Fruit fly (Drosophila melanogaster) whole organism, embryonic: ENCODE results near the gene CG14427.
A peak's percentile ranks its signal among the peaks of the same experiment; 100 is the strongest.

ENCODE experiments used
- Adf1 ChIP-seq: fragments of 200-800 bp; sonication (Bioruptor generic); IDR thresholded peaks from 2 replicates; pipeline ENCODE4 v1.3.6; 2022; ENCODE audit warnings: missing biosample characterization, missing genetic modification characterization
- Antp ChIP-seq: fragments of 200-800 bp; sonication (Bioruptor generic); optimal IDR thresholded peaks from 3 replicates; lab custom pipeline; 2016; ENCODE audit warnings: missing biosample characterization, missing genetic modification characterization
- CG10979 ChIP-seq: fragments of 200-800 bp; sonication (Bioruptor generic); optimal IDR thresholded peaks from 2 replicates; lab custom pipeline; 2018; ENCODE audit warnings: missing biosample characterization, mild to moderate bottlenecking, missing genetic modification characterization, moderate library complexity
- CG11504 ChIP-seq: fragments of 200-800 bp; sonication (Bioruptor generic); optimal IDR thresholded peaks from 3 replicates; lab custom pipeline; 2019; ENCODE audit warnings: missing biosample characterization, mild to moderate bottlenecking, missing genetic modification characterization, moderate library complexity
- CG11560 ChIP-seq: fragments of 200-800 bp; sonication (Bioruptor generic); IDR thresholded peaks from 3 replicates; pipeline ENCODE4 v1.3.6; 2022; ENCODE audit warnings: missing biosample characterization, missing genetic modification characterization
- CG12299 ChIP-seq: fragments of 200-800 bp; sonication (Bioruptor generic); optimal IDR thresholded peaks from 2 replicates; lab custom pipeline; 2018; ENCODE audit warnings: missing biosample characterization, mild to moderate bottlenecking, missing genetic modification characterization
- CG13894 ChIP-seq: fragments of 200-800 bp; sonication (Bioruptor generic); optimal IDR thresholded peaks from 3 replicates; lab custom pipeline; 2018; ENCODE audit warnings: missing biosample characterization, mild to moderate bottlenecking, missing genetic modification characterization, moderate library complexity
- CG14667 ChIP-seq: fragments of 200-800 bp; sonication (Bioruptor generic); IDR thresholded peaks from 2 replicates; pipeline ENCODE4 v1.3.6; 2022; ENCODE audit warnings: missing biosample characterization, missing genetic modification characterization
- CG15011 ChIP-seq: fragments of 200-800 bp; sonication (Bioruptor generic); optimal IDR thresholded peaks from 3 replicates; lab custom pipeline; 2018; ENCODE audit warnings: missing biosample characterization, mild to moderate bottlenecking, missing genetic modification characterization
- CG15601 ChIP-seq: fragments of 200-800 bp; sonication (Bioruptor generic); optimal IDR thresholded peaks from 3 replicates; lab custom pipeline; 2019; ENCODE audit warnings: missing biosample characterization, mild to moderate bottlenecking, missing genetic modification characterization, moderate library complexity
- CG15696 ChIP-seq: fragments of 200-800 bp; sonication (Bioruptor generic); optimal IDR thresholded peaks from 2 replicates; lab custom pipeline; 2019; ENCODE audit warnings: missing biosample characterization, mild to moderate bottlenecking, missing genetic modification characterization, moderate library complexity
- CG16815 ChIP-seq: fragments of 200-800 bp; sonication (Bioruptor generic); optimal IDR thresholded peaks from 3 replicates; lab custom pipeline; 2017; ENCODE audit warnings: missing biosample characterization, mild to moderate bottlenecking, missing genetic modification characterization
- CG17829 ChIP-seq: fragments of 200-800 bp; optimal IDR thresholded peaks from 2 replicates; lab custom pipeline; 2019; ENCODE audit warnings: missing biosample characterization, mild to moderate bottlenecking, missing genetic modification characterization, moderate library complexity
- CG2712 ChIP-seq: fragments of 200-800 bp; optimal IDR thresholded peaks from 3 replicates; lab custom pipeline; 2019; ENCODE audit warnings: missing biosample characterization, mild to moderate bottlenecking, missing genetic modification characterization, moderate library complexity
- CG33557 ChIP-seq: fragments of 200-800 bp; sonication (Bioruptor generic); optimal IDR thresholded peaks from 2 replicates; lab custom pipeline; 2019; ENCODE audit warnings: missing biosample characterization, mild to moderate bottlenecking, missing genetic modification characterization, moderate library complexity
- CG3726 ChIP-seq: fragments of 200-800 bp; sonication (Bioruptor generic); IDR thresholded peaks from 3 replicates; pipeline ENCODE4, ENCODE4 v1.3.6; 2022; ENCODE audit warnings: missing biosample characterization, missing genetic modification characterization
- CG3995 ChIP-seq: fragments of 200-800 bp; sonication (Bioruptor generic); optimal IDR thresholded peaks from 3 replicates; lab custom pipeline; 2016; ENCODE audit warnings: missing biosample characterization, missing genetic modification characterization
- CG4328 ChIP-seq: fragments of 200-800 bp; sonication (Bioruptor generic); optimal IDR thresholded peaks from 3 replicates; lab custom pipeline; 2017; ENCODE audit warnings: missing biosample characterization, missing genetic modification reagents, missing genetic modification characterization
- CG5245 ChIP-seq: fragments of 200-800 bp; sonication (Bioruptor generic); optimal IDR thresholded peaks from 3 replicates; lab custom pipeline; 2016; ENCODE audit warnings: missing biosample characterization, missing genetic modification characterization
- CG7271 ChIP-seq: fragments of 200-800 bp; sonication (Bioruptor generic); optimal IDR thresholded peaks from 2 replicates; lab custom pipeline; 2018; ENCODE audit warnings: missing biosample characterization, mild to moderate bottlenecking, missing genetic modification characterization, moderate library complexity
- CG8478 ChIP-seq: fragments of >200 bp; optimal IDR thresholded peaks from 2 replicates; lab custom pipeline; 2018
- Dbx ChIP-seq: fragments of 200-800 bp; sonication (Bioruptor generic); IDR thresholded peaks from 3 replicates; pipeline ENCODE4 v1.3.6; 2022; ENCODE audit warnings: missing biosample characterization, missing genetic modification characterization
- Dip3 ChIP-seq: fragments of 200-800 bp; sonication (Bioruptor generic); optimal IDR thresholded peaks from 3 replicates; lab custom pipeline; 2016; ENCODE audit warnings: missing biosample characterization, missing genetic modification characterization
- Eip74EF ChIP-seq, 2 experiments: fragments of 200-800 bp in 1 of 2; fragments of >200 bp in 1 of 2; sonication (Bioruptor generic) in 1 of 2; optimal IDR thresholded peaks; 2 replicates each; lab custom pipeline; 2017 to 2019; ENCODE audit warnings: missing biosample characterization in 2 of 2, missing genetic modification characterization in 2 of 2, mild to moderate bottlenecking in 1 of 2, moderate library complexity in 1 of 2
- HLHmδ ChIP-seq: fragments of 200-800 bp; sonication (Bioruptor generic); optimal IDR thresholded peaks from 2 replicates; lab custom pipeline; 2018; ENCODE audit warnings: missing biosample characterization, mild to moderate bottlenecking, missing genetic modification characterization, moderate library complexity
- Hr39 ChIP-seq: fragments of >200 bp; optimal IDR thresholded peaks from 2 replicates; lab custom pipeline; 2017
- Lhr ChIP-seq: fragments of 200-800 bp; sonication (Bioruptor generic); optimal IDR thresholded peaks from 3 replicates; lab custom pipeline; 2017; ENCODE audit warnings: mild to moderate bottlenecking, missing biosample characterization, missing genetic modification reagents, missing genetic modification characterization
- Six4 ChIP-seq: fragments of 200-800 bp; sonication (Bioruptor generic); optimal IDR thresholded peaks from 2 replicates; lab custom pipeline; 2016; ENCODE audit warnings: missing biosample characterization, missing genetic modification characterization
- Taf1 ChIP-seq: fragments of 200-800 bp; sonication (Bioruptor generic); IDR thresholded peaks from 2 replicates; pipeline ENCODE4 v1.3.6; 2022; ENCODE audit warnings: missing biosample characterization, missing genetic modification characterization
- ac ChIP-seq: fragments of 200-800 bp; sonication (Bioruptor generic); optimal IDR thresholded peaks from 3 replicates; lab custom pipeline; 2017; ENCODE audit warnings: missing biosample characterization, mild to moderate bottlenecking, missing genetic modification characterization
- al ChIP-seq: fragments of 200-800 bp; sonication (Bioruptor generic); IDR thresholded peaks from 2 replicates; pipeline ENCODE4 v1.3.6; 2022; ENCODE audit warnings: missing biosample characterization, missing genetic modification characterization
- ash1 ChIP-seq: fragments of 200-800 bp; sonication (Bioruptor generic); optimal IDR thresholded peaks from 2 replicates; lab custom pipeline; 2018; ENCODE audit warnings: missing biosample characterization, mild to moderate bottlenecking, missing genetic modification characterization
- az2 ChIP-seq: fragments of 200-800 bp; sonication (Bioruptor generic); optimal IDR thresholded peaks from 3 replicates; lab custom pipeline; 2016; ENCODE audit warnings: missing biosample characterization, missing genetic modification characterization
- dati ChIP-seq: fragments of 200-800 bp; sonication (Bioruptor generic); IDR thresholded peaks from 2 replicates; pipeline ENCODE4 v1.3.6; 2022; ENCODE audit warnings: missing biosample characterization, missing genetic modification characterization
- dimm ChIP-seq: fragments of 200-800 bp; sonication (Bioruptor generic); IDR thresholded peaks from 2 replicates; pipeline ENCODE4 v1.3.6; 2022; ENCODE audit warnings: missing biosample characterization, missing genetic modification characterization
- fru ChIP-seq: fragments of >200 bp; optimal IDR thresholded peaks from 2 replicates; lab custom pipeline; 2017
- gfzf ChIP-seq: fragments of 200-800 bp; sonication (Bioruptor generic); optimal IDR thresholded peaks from 2 replicates; lab custom pipeline; 2016; ENCODE audit warnings: missing biosample characterization, mild to moderate bottlenecking, missing genetic modification characterization, moderate library complexity
- inv ChIP-seq: fragments of 200-800 bp; sonication (Bioruptor generic); IDR thresholded peaks from 2 replicates; pipeline ENCODE4 v1.3.6; 2022; ENCODE audit warnings: missing biosample characterization, missing genetic modification characterization; ENCODE audit not compliant: partially characterized antibody
- jigr1 ChIP-seq: fragments of 200-800 bp; sonication (Bioruptor generic); IDR thresholded peaks from 3 replicates; pipeline ENCODE4 v1.3.6; 2022; ENCODE audit warnings: missing biosample characterization, missing genetic modification characterization
- jumu ChIP-seq: fragments of 200-800 bp; sonication (Bioruptor generic); optimal IDR thresholded peaks from 3 replicates; lab custom pipeline; 2016; ENCODE audit warnings: missing biosample characterization, missing genetic modification characterization
- nerfin-1 ChIP-seq: fragments of 200-800 bp; sonication (Bioruptor generic); optimal IDR thresholded peaks from 3 replicates; lab custom pipeline; 2019; ENCODE audit warnings: missing biosample characterization, mild to moderate bottlenecking, missing genetic modification characterization, moderate library complexity
- odd ChIP-seq: fragments of 200-800 bp; sonication (Bioruptor generic); optimal IDR thresholded peaks from 2 replicates; lab custom pipeline; 2017; ENCODE audit warnings: missing biosample characterization, mild to moderate bottlenecking, missing genetic modification characterization
- prd ChIP-seq, 3 experiments: fragments of >200 bp in 2 of 3; fragments of 200-800 bp in 1 of 3; sonication (Bioruptor generic) in 1 of 3; optimal IDR thresholded peaks in 2 of 3; IDR thresholded peaks in 1 of 3; 2 replicates in 2 of 3; 3 replicates in 1 of 3; pipeline versions ENCODE4 v1.3.6 to Lab custom; 2017 to 2022; ENCODE audit warnings: missing biosample characterization in 1 of 3, missing genetic modification characterization in 1 of 3
- repo ChIP-seq: fragments of 200-800 bp; sonication (Bioruptor generic); optimal IDR thresholded peaks from 2 replicates; lab custom pipeline; 2016; ENCODE audit warnings: missing biosample characterization, missing genetic modification characterization
- rib ChIP-seq: fragments of 200-800 bp; sonication (Bioruptor generic); IDR thresholded peaks from 2 replicates; pipeline ENCODE4 v1.3.6; 2022; ENCODE audit warnings: missing biosample characterization, missing genetic modification characterization
- shn ChIP-seq: fragments of 200-800 bp; sonication (Bioruptor generic); optimal IDR thresholded peaks from 3 replicates; lab custom pipeline; 2016; ENCODE audit warnings: missing biosample characterization, missing genetic modification characterization
- sima ChIP-seq: fragments of 200-800 bp; sonication (Bioruptor generic); optimal IDR thresholded peaks from 2 replicates; lab custom pipeline; 2016; ENCODE audit warnings: missing biosample characterization, missing genetic modification characterization
- slou ChIP-seq: fragments of 200-800 bp; sonication (Bioruptor generic); optimal IDR thresholded peaks from 3 replicates; lab custom pipeline; 2016; ENCODE audit warnings: missing biosample characterization, missing genetic modification characterization
- tgo ChIP-seq: fragments of 200-800 bp; sonication (Bioruptor generic); IDR thresholded peaks from 3 replicates; pipeline ENCODE4 v1.3.6; 2022; ENCODE audit warnings: missing biosample characterization, missing genetic modification characterization
- unpg ChIP-seq: fragments of 200-800 bp; sonication (Bioruptor generic); optimal IDR thresholded peaks from 3 replicates; lab custom pipeline; 2018; ENCODE audit warnings: missing biosample characterization, mild to moderate bottlenecking, missing genetic modification characterization, moderate library complexity

The CG14427 gene

dm6 chrX:7004101-7004700 lies 36.2 kb upstream of the CG14427 start (continued):
- TF ChIP-seq inv (no peak), CG16815 (GFP tag; lab: Kevin White, UChicago) (peak; percentile 48), CG5245 (peak; percentile 59), CG4328 (GFP tag; lab: Kevin White, UChicago) (peak; percentile 79), dati (GFP tag; lab: Robert Waterston, UW) (no peak), Adf1 (0 out of 2 replicates have a peak, but pooled peaks have one; percentile 10), jigr1 (no peak), al (GFP tag; lab: Robert Waterston, UW) (no peak; the same call in 1 of the 2 replicates), ash1 (GFP tag; lab: Kevin White, UChicago) (peak; percentile 44), CG11560 (tag; lab: Robert Waterston, UW) (no peak), CG3726 (GFP tag; lab: Robert Waterston, UW) (peak; percentile 54; the same call in 1 of the 3 replicates), CG14667 (GFP tag; lab: Robert Waterston, UW) (no peak), shn (GFP tag; lab: Kevin White, UChicago) (peak; percentile 80), CG11504 (tag; lab: Kevin White, UChicago) (peak; percentile 53), odd (GFP tag; lab: Kevin White, UChicago) (peak; percentile 90), Dbx (peak; percentile 61; the same call in 1 of the 3 replicates), CG2712 (tag; lab: Kevin White, UChicago) (peak; percentile 79), gfzf (GFP tag; lab: Kevin White, UChicago) (no peak), CG8478 (lab: Kevin White, UChicago) (no peak), CG15011 (peak; percentile 81), CG13894 (tag; lab: Kevin White, UChicago) (no peak), CG15696 (tag; lab: Kevin White, UChicago) (peak; percentile 98), CG17829 (peak; percentile 76), CG12299 (peak; percentile 83), dimm (0 out of 2 replicates have a peak, but pooled peaks have one; percentile 7), jumu (peak; percentile 68), CG33557 (GFP tag; lab: Kevin White, UChicago) (peak; percentile 98), HLHmδ (GFP tag; lab: Kevin White, UChicago) (peak; percentile 94), tgo (no peak; the same call in 2 of the 3 replicates), fru (lab: Kevin White, UChicago) (no peak), unpg (GFP tag; lab: Kevin White, UChicago) (peak; percentile 79), az2 (GFP tag; lab: Kevin White, UChicago) (peak; percentile 42), repo (GFP tag; lab: Kevin White, UChicago) (peak; percentile 81), CG15601 (tag; lab: Kevin White, UChicago) (peak; percentile 96), CG10979 (peak; percentile 75), Taf1 (GFP tag; lab: Robert Waterston, UW) (no peak), rib (GFP tag; lab: Robert Waterston, UW) (no peak), CG7271 (peak; percentile 80), CG3995 (GFP tag; lab: Kevin White, UChicago) (no peak), Six4 (GFP tag; lab: Kevin White, UChicago) (peak; percentile 90), slou (GFP tag; lab: Kevin White, UChicago) (peak; percentile 66), Hr39 (lab: Kevin White, UChicago) (no peak), ac (GFP tag; lab: Kevin White, UChicago) (peak; percentile 98), Dip3 (GFP tag; lab: Kevin White, UChicago) (peak; percentile 19), nerfin-1 (tag; lab: Kevin White, UChicago) (peak; percentile 83), sima (peak; percentile 74), Lhr (GFP tag; lab: Kevin White, UChicago) (peak; percentile 93), prd (optimal IDR thresholded peaks at IDR 0.05; lab: Kevin White, UChicago) (no peak), prd (GFP tag; IDR thresholded peaks at IDR 0.05; lab: Robert Waterston, UW) (peak; percentile 73), Antp (GFP tag; lab: Kevin White, UChicago) (peak; percentile 76), Eip74EF (GFP tag; optimal IDR thresholded peaks at IDR 0.05; lab: Kevin White, UChicago) (peak in 1 of 2 experiments; percentile 52)
